Worm (Caenorhabditis elegans) whole organism, L4 larva: ENCODE results near the gene algn-5.

Source experiments
- F10B5.3 ChIP-seq: sonication (generic microtip); optimal IDR thresholded peaks from 2 replicates; lab custom pipeline; 2016; ENCODE audit warnings: mild to moderate bottlenecking, missing genetic modification characterization, missing compliant biosample characterization
- F49E8.2 ChIP-seq: sonication (generic microtip); optimal IDR thresholded peaks from 2 replicates; lab custom pipeline; 2016; ENCODE audit warnings: missing compliant biosample characterization, mild to moderate bottlenecking, missing genetic modification characterization, borderline replicate concordance
- ama-1 ChIP-seq: fragments of 150-350 bp; optimal IDR thresholded peaks from 2 replicates; lab custom pipeline; 2014; ENCODE audit warnings: inconsistent platforms, mixed read lengths
- arid-1 ChIP-seq: fragments of 200-800 bp; sonication (Bioruptor generic); conservative IDR thresholded peaks from 2 replicates; pipeline ENCODE4 v1.3.6; 2022; ENCODE audit warnings: missing genetic modification reagents, missing genetic modification characterization, missing compliant biosample characterization
- ctbp-1 ChIP-seq: fragments of 200-800 bp; sonication (Bioruptor generic); IDR thresholded peaks from 2 replicates; pipeline ENCODE4 v1.3.6; 2022; ENCODE audit warnings: missing genetic modification reagents, missing genetic modification characterization, missing compliant biosample characterization
- dpl-1 ChIP-seq: fragments of 150-350 bp; optimal IDR thresholded peaks from 2 replicates; lab custom pipeline; 2014; ENCODE audit warnings: missing biosample characterization, missing genetic modification reagents, missing genetic modification characterization
- fkh-10 ChIP-seq: fragments of 150-350 bp; optimal IDR thresholded peaks from 2 replicates; lab custom pipeline; 2014; ENCODE audit warnings: missing biosample characterization, missing genetic modification reagents, missing genetic modification characterization
- pqm-1 ChIP-seq: sonication (generic microtip); optimal IDR thresholded peaks from 2 replicates; lab custom pipeline; 2017; ENCODE audit warnings: missing biosample characterization, missing genetic modification characterization
- snpc-4 ChIP-seq: fragments of 150-350 bp; optimal IDR thresholded peaks from 2 replicates; lab custom pipeline; 2014; ENCODE audit warnings: missing biosample characterization, missing genetic modification characterization

ce11 chrV:4218268-4218667 is 22.9 kb downstream of the algn-5 start:
- TF ChIP-seq snpc-4 (tag; lab: Kevin White, UChicago) (no peak), arid-1 (GFP tag; lab: Robert Waterston, UW) (no peak), ama-1 (lab: Kevin White, UChicago) (no peak), fkh-10 (GFP tag; lab: Kevin White, UChicago) (no peak), pqm-1 (no peak), F10B5.3 (no peak), ctbp-1 (GFP tag; lab: Robert Waterston, UW) (no peak), F49E8.2 (tag; lab: Kevin White, UChicago) (no peak), dpl-1 (no peak)
